Worm (Caenorhabditis elegans) whole organism, early embryonic: ENCODE measurements around the gene H01M10.1.

Experiments used
- B0310.2 ChIP-seq: sonication (generic microtip); optimal IDR thresholded peaks from 2 replicates; lab custom pipeline; 2016; ENCODE audit warnings: mild to moderate bottlenecking, missing genetic modification characterization, missing compliant biosample characterization
- F13C5.2 ChIP-seq: sonication (generic microtip); optimal IDR thresholded peaks from 2 replicates; lab custom pipeline; 2017; ENCODE audit warnings: mild to moderate bottlenecking, missing genetic modification characterization, inconsistent platforms, missing compliant biosample characterization
- aly-1 ChIP-seq: sonication (generic microtip); optimal IDR thresholded peaks from 2 replicates; lab custom pipeline; 2016; ENCODE audit warnings: missing genetic modification characterization, missing compliant biosample characterization
- ama-1 ChIP-seq: fragments of 150-350 bp; optimal IDR thresholded peaks from 2 replicates; lab custom pipeline; 2014
- ceh-13 ChIP-seq: fragments of 200-800 bp; sonication (Bioruptor generic); optimal IDR thresholded peaks from 2 replicates; lab custom pipeline; 2018; ENCODE audit warnings: mild to moderate bottlenecking, missing genetic modification characterization, missing compliant biosample characterization
- ceh-36 ChIP-seq: sonication (generic microtip); optimal IDR thresholded peaks from 2 replicates; lab custom pipeline; 2016; ENCODE audit warnings: missing genetic modification characterization, inconsistent platforms, missing compliant biosample characterization
- ets-7 ChIP-seq: sonication (generic microtip); optimal IDR thresholded peaks from 2 replicates; lab custom pipeline; 2016; ENCODE audit warnings: missing genotype, missing genetic modification characterization, missing compliant biosample characterization
- flt-1 ChIP-seq: fragments of 200-800 bp; sonication (Bioruptor generic); IDR thresholded peaks from 2 replicates; pipeline ENCODE4 v1.3.6; 2022; ENCODE audit warnings: missing genetic modification characterization, missing compliant biosample characterization
- hmbx-1 ChIP-seq: sonication (generic microtip); optimal IDR thresholded peaks from 2 replicates; lab custom pipeline; 2016; ENCODE audit warnings: mild to moderate bottlenecking, missing genetic modification characterization, missing compliant biosample characterization
- hmg-4 ChIP-seq: fragments of 200-800 bp; sonication (Bioruptor generic); optimal IDR thresholded peaks from 2 replicates; lab custom pipeline; 2018; ENCODE audit warnings: mild to moderate bottlenecking, missing genetic modification characterization, missing compliant biosample characterization
- hnd-1 ChIP-seq: sonication (generic microtip); optimal IDR thresholded peaks from 2 replicates; lab custom pipeline; 2016; ENCODE audit warnings: missing genetic modification characterization, missing compliant biosample characterization
- pes-1 ChIP-seq: fragments of 200-800 bp; sonication (Bioruptor generic); IDR thresholded peaks from 2 replicates; pipeline ENCODE4 v1.3.6; 2022; ENCODE audit warnings: missing genetic modification reagents, missing genetic modification characterization, missing compliant biosample characterization
- scrt-1 ChIP-seq: fragments of 200-800 bp; sonication (Bioruptor generic); IDR thresholded peaks from 2 replicates; pipeline ENCODE4 v1.3.6; 2022; ENCODE audit warnings: missing genetic modification characterization, missing compliant biosample characterization
- sea-1 ChIP-seq: fragments of 200-800 bp; sonication (Bioruptor generic); conservative IDR thresholded peaks from 2 replicates; pipeline ENCODE4 v1.3.6; 2022; ENCODE audit warnings: missing genetic modification characterization, missing compliant biosample characterization
- tbx-11 ChIP-seq: fragments of 200-800 bp; sonication (Bioruptor generic); IDR thresholded peaks from 2 replicates; pipeline ENCODE4 v1.3.6; 2022; ENCODE audit warnings: missing genetic modification characterization, missing compliant biosample characterization
- tbx-37 ChIP-seq: fragments of 200-800 bp; sonication (Bioruptor generic); conservative IDR thresholded peaks from 2 replicates; pipeline ENCODE4 v1.3.6; 2022; ENCODE audit warnings: missing genetic modification reagents, missing genetic modification characterization, missing compliant biosample characterization
- tra-4 ChIP-seq: sonication (generic microtip); optimal IDR thresholded peaks from 2 replicates; lab custom pipeline; 2017; ENCODE audit warnings: missing genetic modification characterization, missing compliant biosample characterization

Gene H01M10.1

ce11 chrX:2580524-2580981 lies at the start of gene H01M10.1:
H01M10.1 (minus strand) TSS chrX:2580574.
- TF ChIP-seq sea-1 (GFP tag; lab: Robert Waterston, UW): no peak
- no peak for TF ChIP-seq aly-1
- TF ChIP-seq scrt-1 (GFP tag; lab: Robert Waterston, UW): no peak
- TF ChIP-seq tra-4 (tag; lab: Kevin White, UChicago): no peak
- TF ChIP-seq tbx-11 (GFP tag; lab: Robert Waterston, UW): no peak
- TF ChIP-seq ceh-36 (tag; lab: Kevin White, UChicago): no peak
- TF ChIP-seq ama-1 (lab: Kevin White, UChicago): no peak
- no peak for TF ChIP-seq tbx-37 (GFP tag; lab: Robert Waterston, UW)
- TF ChIP-seq hmbx-1 (tag; lab: Kevin White, UChicago): no peak
- TF ChIP-seq hnd-1 (tag; lab: Kevin White, UChicago): no peak
- no peak for TF ChIP-seq B0310.2 (tag; lab: Kevin White, UChicago)

ce11 chrX:2626153-2626552 lies 45.8 kb upstream of the H01M10.1 start:
- TF ChIP-seq B0310.2 (tag; lab: Kevin White, UChicago) (no peak), hnd-1 (tag; lab: Kevin White, UChicago) (no peak)

ce11 chrX:2620280-2620679 lies 39.9 kb upstream of the H01M10.1 start:
- no peak for TF ChIP-seq F13C5.2 (tag; lab: Kevin White, UChicago)
- no peak for TF ChIP-seq aly-1
- no peak for TF ChIP-seq tbx-37 (GFP tag; lab: Robert Waterston, UW)
- TF ChIP-seq hmbx-1 (tag; lab: Kevin White, UChicago): no peak
- no peak for TF ChIP-seq scrt-1 (GFP tag; lab: Robert Waterston, UW)
- TF ChIP-seq B0310.2 (tag; lab: Kevin White, UChicago): no peak
- no peak for TF ChIP-seq ceh-36 (tag; lab: Kevin White, UChicago)
- TF ChIP-seq ama-1 (lab: Kevin White, UChicago): no peak
- TF ChIP-seq ceh-13 (GFP tag; lab: Kevin White, UChicago): no peak
- no peak for TF ChIP-seq sea-1 (GFP tag; lab: Robert Waterston, UW)
- TF ChIP-seq flt-1: no peak
- TF ChIP-seq tbx-11 (GFP tag; lab: Robert Waterston, UW): no peak
- no peak for TF ChIP-seq hnd-1 (tag; lab: Kevin White, UChicago)
- no peak for TF ChIP-seq hmg-4
- no peak for TF ChIP-seq tra-4 (tag; lab: Kevin White, UChicago)
- no peak for TF ChIP-seq ets-7 (tag; lab: Kevin White, UChicago)
- TF ChIP-seq pes-1 (GFP tag; lab: Robert Waterston, UW): no peak

- no peak for TF ChIP-seq aly-1
- TF ChIP-seq B0310.2 (tag; lab: Kevin White, UChicago): no peak
- TF ChIP-seq ceh-13 (GFP tag; lab: Kevin White, UChicago): no peak
- no peak for TF ChIP-seq tbx-11 (GFP tag; lab: Robert Waterston, UW)
- no peak for TF ChIP-seq ama-1 (lab: Kevin White, UChicago)
- no peak for TF ChIP-seq hmg-4
- no peak for TF ChIP-seq hnd-1 (tag; lab: Kevin White, UChicago)
- TF ChIP-seq tra-4 (tag; lab: Kevin White, UChicago): no peak
- TF ChIP-seq F13C5.2 (tag; lab: Kevin White, UChicago): no peak
- TF ChIP-seq pes-1 (GFP tag; lab: Robert Waterston, UW): no peak
- TF ChIP-seq sea-1 (GFP tag; lab: Robert Waterston, UW): no peak
Observed at ce11 chrX:2615626-2616025, 35.3 kb upstream of the H01M10.1 start, which contains the start of gene T03G6.3. T03G6.3 (minus strand) TSS chrX:2615726.

ce11 chrX:2614158-2614557 lies 33.8 kb upstream of the H01M10.1 start:
- TF ChIP-seq hnd-1 (tag; lab: Kevin White, UChicago) (no peak), tbx-11 (GFP tag; lab: Robert Waterston, UW) (no peak), aly-1 (no peak), hmbx-1 (tag; lab: Kevin White, UChicago) (no peak), ets-7 (tag; lab: Kevin White, UChicago) (no peak), ceh-13 (GFP tag; lab: Kevin White, UChicago) (no peak), pes-1 (GFP tag; lab: Robert Waterston, UW) (no peak), tbx-37 (GFP tag; lab: Robert Waterston, UW) (no peak), flt-1 (no peak), ceh-36 (tag; lab: Kevin White, UChicago) (no peak)

- no peak for TF ChIP-seq ama-1 (lab: Kevin White, UChicago)
- TF ChIP-seq pes-1 (GFP tag; lab: Robert Waterston, UW): peak; percentile 93
- TF ChIP-seq tbx-37 (GFP tag; lab: Robert Waterston, UW): peak; percentile 89
- peak; percentile 78 for TF ChIP-seq B0310.2 (tag; lab: Kevin White, UChicago)
- TF ChIP-seq scrt-1 (GFP tag; lab: Robert Waterston, UW): peak; percentile 92
- TF ChIP-seq F13C5.2 (tag; lab: Kevin White, UChicago): peak; percentile 69
- TF ChIP-seq tbx-11 (GFP tag; lab: Robert Waterston, UW): peak; percentile 89
- peak; percentile 90 for TF ChIP-seq sea-1 (GFP tag; lab: Robert Waterston, UW)
- TF ChIP-seq ceh-13 (GFP tag; lab: Kevin White, UChicago): peak; percentile 80
- TF ChIP-seq flt-1: peak; percentile 88
- TF ChIP-seq tra-4 (tag; lab: Kevin White, UChicago): peak; percentile 52
- peak; percentile 89 for TF ChIP-seq hmg-4
- peak; percentile 79 for TF ChIP-seq aly-1
- TF ChIP-seq ets-7 (tag; lab: Kevin White, UChicago): peak; percentile 8
- TF ChIP-seq ceh-36 (tag; lab: Kevin White, UChicago): peak; percentile 83
- peak; percentile 61 for TF ChIP-seq hnd-1 (tag; lab: Kevin White, UChicago)
- TF ChIP-seq hmbx-1 (tag; lab: Kevin White, UChicago): peak; percentile 52
Observed at ce11 chrX:2613077-2613476, 32.7 kb upstream of the H01M10.1 start.
